Worm (Caenorhabditis elegans): ENCODE measurements around the gene fbxa-79.

DNA sequence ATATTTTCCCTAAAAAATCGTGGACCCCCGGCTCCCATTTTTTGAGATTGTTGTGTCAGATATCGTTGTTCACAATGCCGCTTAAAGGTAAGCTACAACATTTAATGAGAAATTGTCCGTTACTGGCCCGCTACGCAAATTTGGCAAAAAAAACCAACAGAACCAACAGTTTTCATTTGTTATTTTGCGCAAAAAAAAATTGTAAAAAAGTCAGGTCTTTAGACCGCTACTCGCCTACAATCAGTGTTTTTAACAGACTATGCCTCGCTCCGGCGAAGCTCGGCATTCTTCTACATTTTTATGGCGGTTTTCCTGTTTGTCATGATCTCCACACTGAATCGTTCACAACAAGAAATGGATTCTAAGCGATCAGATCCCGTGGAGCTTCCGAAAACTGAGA, 793 bp upstream of the fbxa-79 start, which contains the start of gene Y82E9BL.12:
- TF ChIP-seq W03F9.2 (tag; optimal IDR thresholded peaks at IDR 0.05) (no peak), him-1 (tag; optimal IDR thresholded peaks at IDR 0.05) (no peak)
